Worm (Caenorhabditis elegans) whole organism, young adult: Measurements from ENCODE around the gene pat-6.
A peak's percentile ranks its signal among the peaks of the same experiment; 100 is the strongest.

Source experiments
- B0336.3 ChIP-seq: fragments of 200-800 bp; sonication (Bioruptor generic); IDR thresholded peaks from 2 replicates; pipeline ENCODE4 v1.3.6; 2022; ENCODE audit warnings: missing genetic modification characterization, missing compliant biosample characterization
- D2030.7 ChIP-seq: fragments of 200-800 bp; sonication (Bioruptor generic); IDR thresholded peaks from 2 replicates; pipeline ENCODE4 v1.3.6; 2022; ENCODE audit warnings: missing genetic modification reagents, missing genetic modification characterization, missing compliant biosample characterization
- F55B11.4 ChIP-seq: sonication (generic microtip); optimal IDR thresholded peaks from 2 replicates; lab custom pipeline; 2016; ENCODE audit warnings: missing compliant biosample characterization, missing genetic modification characterization, borderline replicate concordance; ENCODE audit not compliant: insufficient read depth
- F57A8.1 ChIP-seq: fragments of 200-800 bp; sonication (Bioruptor generic); optimal IDR thresholded peaks from 2 replicates; lab custom pipeline; 2018; ENCODE audit warnings: mild to moderate bottlenecking, missing genetic modification characterization, moderate library complexity, missing compliant biosample characterization
- K11D2.4 ChIP-seq: fragments of 200-800 bp; sonication (Bioruptor generic); IDR thresholded peaks from 2 replicates; pipeline ENCODE4 v1.3.6; 2022; ENCODE audit warnings: missing genetic modification reagents, missing genetic modification characterization, missing compliant biosample characterization
- Y56A3A.18 ChIP-seq: fragments of 200-800 bp; sonication (Bioruptor generic); IDR thresholded peaks from 2 replicates; pipeline ENCODE4 v1.3.6; 2022; ENCODE audit warnings: missing genetic modification reagents, missing genetic modification characterization, missing compliant biosample characterization
- Y79H2A.3 ChIP-seq: fragments of 200-800 bp; sonication (Bioruptor generic); conservative IDR thresholded peaks from 2 replicates; pipeline ENCODE4 v1.3.6; 2022; ENCODE audit warnings: missing genetic modification reagents, missing genetic modification characterization, missing compliant biosample characterization
- attf-3 ChIP-seq: fragments of 200-800 bp; sonication (Bioruptor generic); conservative IDR thresholded peaks from 2 replicates; pipeline ENCODE4 v1.3.6; 2022; ENCODE audit warnings: missing genetic modification reagents, missing genetic modification characterization, missing compliant biosample characterization
- attf-6 ChIP-seq: fragments of 200-800 bp; sonication (Bioruptor generic); IDR thresholded peaks from 2 replicates; pipeline ENCODE4 v1.3.6; 2022; ENCODE audit warnings: missing genetic modification reagents, missing genetic modification characterization, missing compliant biosample characterization
- ccch-3 ChIP-seq: fragments of 200-800 bp; sonication (Bioruptor generic); optimal IDR thresholded peaks from 2 replicates; lab custom pipeline; 2018; ENCODE audit warnings: mild to moderate bottlenecking, missing genetic modification characterization, missing compliant biosample characterization
- cebp-2 ChIP-seq: fragments of 200-800 bp; sonication (Bioruptor generic); IDR thresholded peaks from 2 replicates; pipeline ENCODE4 v1.3.6; 2022; ENCODE audit warnings: missing genetic modification characterization, missing compliant biosample characterization
- ceh-58 ChIP-seq: fragments of 200-800 bp; sonication (Bioruptor generic); IDR thresholded peaks from 2 replicates; pipeline ENCODE4 v1.3.6; 2022; ENCODE audit warnings: missing genetic modification characterization, missing compliant biosample characterization
- die-1 ChIP-seq: sonication (generic microtip); optimal IDR thresholded peaks from 2 replicates; lab custom pipeline; 2016; ENCODE audit warnings: missing genotype, mild to moderate bottlenecking, missing genetic modification characterization, missing compliant biosample characterization
- dox-1 ChIP-seq: fragments of 200-800 bp; sonication (Bioruptor generic); IDR thresholded peaks from 2 replicates; pipeline ENCODE4 v1.3.6; 2022; ENCODE audit warnings: missing genetic modification reagents, missing genetic modification characterization, missing compliant biosample characterization
- egl-44 ChIP-seq: fragments of 200-800 bp; sonication (Bioruptor generic); IDR thresholded peaks from 2 replicates; pipeline ENCODE4 v1.3.6; 2022; ENCODE audit warnings: missing genetic modification reagents, missing genetic modification characterization, missing compliant biosample characterization
- egrh-3 ChIP-seq: fragments of 200-800 bp; sonication (Bioruptor generic); IDR thresholded peaks from 2 replicates; pipeline ENCODE4 v1.3.6; 2022; ENCODE audit warnings: missing genetic modification reagents, missing genetic modification characterization, missing compliant biosample characterization
- hlh-26 ChIP-seq: fragments of 200-800 bp; sonication (Bioruptor generic); conservative IDR thresholded peaks from 2 replicates; pipeline ENCODE4 v1.3.6; 2022; ENCODE audit warnings: missing genetic modification reagents, missing genetic modification characterization, missing compliant biosample characterization
- lin-35 ChIP-seq, 3 experiments: fragments of 150-350 bp in 2 of 3; sonication (generic microtip) in 1 of 3; optimal IDR thresholded peaks; 2 replicates each; lab custom pipeline; 2014 to 2018; ENCODE audit warnings: missing biosample characterization in 3 of 3, missing genetic modification characterization in 3 of 3, missing genetic modification reagents in 3 of 3
- lin-40 ChIP-seq: sonication (generic microtip); optimal IDR thresholded peaks from 2 replicates; lab custom pipeline; 2016; ENCODE audit warnings: missing genetic modification characterization, mild to moderate bottlenecking, missing compliant biosample characterization, missing genotype, missing genetic modification reagents
- lsl-1 ChIP-seq: fragments of 200-800 bp; sonication (Bioruptor generic); optimal IDR thresholded peaks from 2 replicates; lab custom pipeline; 2018; ENCODE audit warnings: mild to moderate bottlenecking, missing genetic modification characterization, moderate library complexity, missing compliant biosample characterization
- mcd-1 ChIP-seq: fragments of 200-800 bp; sonication (Bioruptor generic); IDR thresholded peaks from 2 replicates; pipeline ENCODE4 v1.3.6; 2022; ENCODE audit warnings: missing genetic modification reagents, missing genetic modification characterization, missing compliant biosample characterization
- nfya-2 ChIP-seq: fragments of 200-800 bp; sonication (Bioruptor generic); IDR thresholded peaks from 2 replicates; pipeline ENCODE4 v1.3.6; 2022; ENCODE audit warnings: missing genetic modification reagents, missing genetic modification characterization, missing compliant biosample characterization
- nfyb-1 ChIP-seq: fragments of 200-800 bp; sonication (Bioruptor generic); IDR thresholded peaks from 2 replicates; pipeline ENCODE4 v1.3.6; 2022; ENCODE audit warnings: missing genetic modification reagents, missing genetic modification characterization, missing compliant biosample characterization
- tbx-9 ChIP-seq: sonication (generic microtip); optimal IDR thresholded peaks from 2 replicates; lab custom pipeline; 2016; ENCODE audit warnings: borderline replicate concordance, missing genetic modification characterization, inconsistent platforms, missing compliant biosample characterization
- zim-3 ChIP-seq: sonication (generic microtip); optimal IDR thresholded peaks from 2 replicates; lab custom pipeline; 2017; ENCODE audit warnings: mild to moderate bottlenecking, missing genetic modification characterization, moderate library complexity, missing compliant biosample characterization
- ztf-25 ChIP-seq: fragments of 200-800 bp; sonication (Bioruptor generic); IDR thresholded peaks from 2 replicates; pipeline ENCODE4 v1.3.6; 2022; ENCODE audit warnings: missing genetic modification reagents, missing genetic modification characterization, missing compliant biosample characterization

The pat-6 gene

DNA sequence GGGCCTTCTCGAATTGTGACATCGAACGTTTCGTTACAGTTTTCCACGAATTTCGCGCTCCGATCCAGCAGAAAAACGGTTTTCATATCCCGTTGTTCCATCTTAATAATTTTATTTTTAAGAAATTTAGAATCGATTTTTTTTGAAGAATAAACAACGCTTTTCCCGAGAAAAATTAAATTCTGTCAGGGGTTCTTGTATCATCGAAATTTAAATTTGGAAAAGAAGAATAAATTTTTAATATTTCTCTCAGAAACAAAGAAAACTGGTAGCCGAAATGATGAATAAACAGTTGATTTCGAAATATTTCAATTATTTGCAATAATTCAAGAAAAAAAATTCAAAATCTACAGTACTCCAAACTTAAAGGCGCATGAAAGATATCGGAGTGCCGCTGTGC is 26.7 kb downstream of the pat-6 start, which contains the start of gene ints-13:
ints-13 (minus strand) TSS at position 101 of the 400 bp plus-strand sequence.
- TF ChIP-seq lsl-1 (peak; percentile 48), ztf-25 (GFP tag; lab: Robert Waterston, UW) (no peak), attf-3 (no peak), F55B11.4 (tag; lab: Kevin White, UChicago) (no peak)

DNA sequence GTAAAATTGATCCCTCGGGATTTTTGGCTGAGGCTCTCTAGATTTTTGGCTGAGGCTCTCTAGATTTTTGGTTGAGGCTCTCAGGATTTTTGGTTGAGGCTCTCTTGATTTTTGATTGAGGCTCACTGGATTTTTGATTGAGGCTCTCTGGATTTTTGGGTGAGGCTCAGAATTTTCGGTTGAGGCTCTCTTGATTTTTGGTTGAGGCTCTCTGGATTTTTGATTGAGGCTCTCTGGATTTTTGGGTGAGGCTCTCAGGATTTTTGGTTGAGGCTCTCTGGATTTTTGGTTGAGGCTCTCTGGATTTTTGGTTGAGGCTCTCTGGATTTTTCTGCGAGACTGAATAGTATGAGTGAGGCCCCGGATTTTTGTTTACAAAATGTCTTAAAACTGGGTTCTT is 27.9 kb downstream of the pat-6 start:
- TF ChIP-seq Y79H2A.3 = no peak
- TF ChIP-seq dox-1 (GFP tag; lab: Robert Waterston, UW) = peak; percentile 39; the same call in 1 of the 2 replicates
- no peak for TF ChIP-seq lin-35 (GFP tag; optimal IDR thresholded peaks at IDR 0.05; lab: Kevin White, UChicago)
- TF ChIP-seq zim-3 (tag; lab: Kevin White, UChicago) = peak; percentile 98

DNA sequence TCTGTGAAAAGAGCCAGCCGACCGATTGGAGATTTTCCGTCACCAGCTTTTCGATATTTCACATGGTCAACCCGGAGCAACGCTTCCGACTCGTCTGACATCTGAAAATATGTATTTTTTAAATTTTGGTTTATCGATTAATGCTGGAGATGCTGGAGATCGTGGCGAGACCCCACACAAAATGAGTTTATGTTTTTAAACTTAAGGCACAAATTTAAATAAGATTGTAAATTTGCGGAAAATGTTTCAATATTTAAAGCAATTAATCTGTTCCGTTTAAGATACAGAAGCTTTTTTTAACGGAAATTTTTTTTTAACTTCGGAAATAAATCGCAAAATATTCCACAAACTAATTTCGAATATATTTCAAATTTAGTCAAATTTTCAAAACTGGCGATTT is 32.4 kb downstream of the pat-6 start, which contains the start of gene gtf-2H1:
gtf-2H1 (minus strand) TSS at position 101 of the 400 bp plus-strand sequence.
- no peak for TF ChIP-seq mcd-1
- TF ChIP-seq egl-44 (GFP tag; lab: Robert Waterston, UW) = no peak
- no peak for TF ChIP-seq ceh-58
- TF ChIP-seq Y56A3A.18 (GFP tag; lab: Robert Waterston, UW) = no peak
- TF ChIP-seq, all 124 proteins: peak for 0

DNA sequence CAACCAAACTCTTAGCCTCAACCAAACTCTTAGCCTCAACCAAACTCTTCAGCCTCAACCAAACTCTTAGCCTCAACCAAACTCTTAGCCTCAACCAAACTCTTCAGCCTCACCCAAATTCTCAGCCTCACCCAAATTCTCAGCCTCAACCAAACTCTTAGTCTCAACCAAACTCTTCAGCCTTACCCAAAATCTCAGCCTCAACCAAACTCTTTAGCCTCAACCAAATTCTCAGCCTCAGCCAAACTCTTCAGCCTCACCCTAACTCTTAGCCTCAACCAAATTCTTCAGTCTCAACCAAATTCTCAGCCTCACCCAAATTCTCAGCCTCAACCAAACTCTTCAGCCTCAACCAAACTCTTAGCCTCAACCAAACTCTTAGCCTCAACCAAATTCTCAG is 33.3 kb downstream of the pat-6 start:
- TF ChIP-seq zim-3 (tag; lab: Kevin White, UChicago) (peak; percentile 95), dox-1 (GFP tag; lab: Robert Waterston, UW) (peak; percentile 29; the same call in 1 of the 2 replicates)

DNA sequence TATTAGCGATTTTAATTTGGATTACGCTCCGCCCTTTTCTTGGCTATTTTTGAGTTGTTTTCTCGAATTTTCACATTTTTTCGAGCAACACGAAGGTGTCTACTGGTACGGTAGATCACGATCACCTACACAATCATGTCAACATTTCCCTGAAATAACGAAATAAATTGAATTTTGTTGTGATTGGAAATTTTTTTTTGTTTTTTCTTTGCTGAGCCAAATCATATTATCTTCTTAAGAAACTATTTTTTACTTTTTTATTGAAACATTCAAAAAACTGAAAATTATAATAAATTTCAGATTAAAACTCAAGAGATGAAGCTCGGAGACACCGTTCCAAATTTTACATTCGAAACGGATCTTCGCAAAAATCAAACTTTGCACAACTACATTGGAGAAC is 45.8 kb downstream of the pat-6 start, which contains the start of gene prdx-6:
prdx-6 (plus strand) TSS at position 301 of the 400 bp plus-strand sequence.
- TF ChIP-seq K11D2.4 (no peak), die-1 (no peak), lin-40 (no peak), egrh-3 (GFP tag; lab: Robert Waterston, UW) (no peak), B0336.3 (GFP tag; lab: Robert Waterston, UW) (no peak), F57A8.1 (GFP tag; lab: Kevin White, UChicago) (no peak), egl-44 (GFP tag; lab: Robert Waterston, UW) (no peak), lsl-1 (no peak), attf-6 (GFP tag; lab: Robert Waterston, UW) (no peak), nfyb-1 (GFP tag; lab: Robert Waterston, UW) (no peak), cebp-2 (GFP tag; lab: Robert Waterston, UW) (no peak), nfya-2 (GFP tag; lab: Robert Waterston, UW) (no peak), tbx-9 (no peak), ccch-3 (GFP tag; lab: Kevin White, UChicago) (no peak), hlh-26 (no peak)

DNA sequence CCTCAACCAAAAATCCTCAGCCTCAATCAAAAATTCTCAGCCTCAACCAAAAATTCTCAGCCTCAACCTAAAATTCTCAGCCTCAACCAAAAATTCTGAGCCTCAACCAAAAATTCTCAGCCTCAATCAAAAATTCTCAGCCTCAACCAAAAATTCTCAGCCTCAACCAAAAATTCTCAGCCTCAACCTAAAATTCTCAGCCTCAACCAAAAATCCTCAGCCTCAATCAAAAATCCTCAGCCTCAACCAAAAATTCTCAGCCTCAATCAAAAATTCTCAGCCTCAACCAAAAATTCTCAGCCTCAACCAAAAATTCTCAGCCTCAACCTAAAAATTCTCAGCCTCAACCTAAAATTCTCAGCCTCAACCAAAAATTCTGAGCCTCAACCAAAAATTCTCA is 48.3 kb downstream of the pat-6 start:
- peak; percentile 79 for TF ChIP-seq dox-1 (GFP tag; lab: Robert Waterston, UW)
- TF ChIP-seq D2030.7 (GFP tag; lab: Robert Waterston, UW) = peak; percentile 44
- TF ChIP-seq zim-3 (tag; lab: Kevin White, UChicago) = peak; percentile 99
- 0 out of 2 replicates have a peak, but pooled peaks have one; percentile 18 for TF ChIP-seq mcd-1
